Worm (Caenorhabditis elegans) whole organism, L1 larva: ENCODE measurements around the gene ZK1307.4.

Experiments
- ama-1 ChIP-seq: fragments of 150-350 bp; optimal IDR thresholded peaks from 2 replicates; lab custom pipeline; 2014
- ceh-82 ChIP-seq, 3 experiments: fragments of 150-350 bp in 1 of 3; sonication (generic microtip) in 2 of 3; optimal IDR thresholded peaks; 2 replicates each; lab custom pipeline; 2014 to 2017; ENCODE audit warnings: missing biosample characterization in 3 of 3, missing genetic modification characterization in 3 of 3
- elt-3 ChIP-seq, 6 experiments: fragments of 150-350 bp in 1 of 6; sonication (generic microtip); optimal IDR thresholded peaks; 2 replicates each; lab custom pipeline; 2017 to 2018; ENCODE audit warnings: missing biosample characterization in 6 of 6, missing genetic modification characterization in 6 of 6, inconsistent platforms in 1 of 6
- lin-15B ChIP-seq: fragments of 150-350 bp; sonication (generic microtip); optimal IDR thresholded peaks from 3 replicates; lab custom pipeline; 2014; ENCODE audit warnings: missing biosample characterization, missing genetic modification characterization
- nhr-237 ChIP-seq: fragments of 150-350 bp; optimal IDR thresholded peaks from 2 replicates; lab custom pipeline; 2014; ENCODE audit warnings: missing biosample characterization, missing genetic modification characterization
- nhr-28 ChIP-seq: fragments of 150-350 bp; optimal IDR thresholded peaks from 2 replicates; lab custom pipeline; 2014; ENCODE audit warnings: missing biosample characterization, missing genetic modification characterization
- nhr-76 ChIP-seq: sonication (generic microtip); optimal IDR thresholded peaks from 2 replicates; lab custom pipeline; 2017; ENCODE audit warnings: missing biosample characterization, missing genetic modification characterization
- unc-30 ChIP-seq: sonication (generic microtip); optimal IDR thresholded peaks from 2 replicates; lab custom pipeline; 2017; ENCODE audit warnings: missing biosample characterization, missing genetic modification characterization
- unc-62 ChIP-seq: fragments of 150-350 bp; optimal IDR thresholded peaks from 2 replicates; lab custom pipeline; 2014; ENCODE audit warnings: missing biosample characterization, missing genetic modification reagents, missing genetic modification characterization
- xbp-1 ChIP-seq: sonication (generic microtip); optimal IDR thresholded peaks from 2 replicates; lab custom pipeline; 2016; ENCODE audit warnings: missing genetic modification characterization, missing compliant biosample characterization

DNA sequence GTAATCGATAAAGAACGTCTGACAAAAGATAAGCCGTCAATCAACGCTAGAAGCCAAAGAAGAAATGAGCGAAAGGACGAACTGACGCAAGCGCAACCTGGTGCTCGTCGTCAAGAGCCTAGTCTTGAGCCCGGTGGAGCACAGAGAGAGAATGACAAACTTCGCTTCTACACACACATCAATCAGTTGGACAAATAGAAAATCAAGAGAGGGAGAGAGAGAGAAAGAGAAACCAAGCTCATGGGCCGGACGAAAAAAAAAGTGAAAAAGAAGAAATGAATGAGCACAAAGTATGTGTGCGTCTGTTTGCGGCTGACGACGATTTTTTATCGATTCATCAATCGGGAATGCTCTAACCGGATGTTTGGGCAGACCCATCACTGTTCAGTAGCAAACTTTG is 30.5 kb downstream of the ZK1307.4 start:
- TF ChIP-seq nhr-76 (no peak), elt-3 (tag; optimal IDR thresholded peaks at IDR 0.05; lab: Kevin White, UChicago) (no peak), nhr-237 (tag; lab: Kevin White, UChicago) (no peak), unc-30 (tag; lab: Kevin White, UChicago) (no peak), lin-15B (no peak), ama-1 (lab: Kevin White, UChicago) (no peak), unc-62 (GFP tag; lab: Kevin White, UChicago) (no peak), ceh-82 (tag; optimal IDR thresholded peaks at IDR 0.05; lab: Kevin White, UChicago) (no peak), xbp-1 (no peak), nhr-28 (no peak)
